Fruit fly (Drosophila melanogaster): ENCODE results near the gene ab.

The ab gene

dm6 chr2L:11222079-11222478 lies 11.6 kb downstream of the ab start:
- peak; percentile 22 for TF ChIP-seq brk (GFP tag; optimal IDR thresholded peaks at IDR 0.05)
- no peak for TF ChIP-seq Dfd (GFP tag; optimal IDR thresholded peaks at IDR 0.05)
- TF ChIP-seq dl (GFP tag; optimal IDR thresholded peaks at IDR 0.05; ENCODE audit: insufficient read depth in 1 of 2, partially characterized antibody in 2 of 2), result no peak
- TF ChIP-seq N (GFP tag; optimal IDR thresholded peaks at IDR 0.05), result no peak
- no peak for TF ChIP-seq GATAd (GFP tag; optimal IDR thresholded peaks at IDR 0.05)
- TF ChIP-seq Mio (GFP tag; optimal IDR thresholded peaks at IDR 0.05), result no peak
- no peak for TF ChIP-seq Abd-B (GFP tag; optimal IDR thresholded peaks at IDR 0.05)
- TF ChIP-seq CG9705 (GFP tag; optimal IDR thresholded peaks at IDR 0.05), result peak; percentile 9
- TF ChIP-seq sv (GFP tag; optimal IDR thresholded peaks at IDR 0.05), result no peak
- TF ChIP-seq Hr83 (GFP tag; optimal IDR thresholded peaks at IDR 0.05; ENCODE audit: poor library complexity, severe bottlenecking), result no peak
- no peak for TF ChIP-seq CrebA (GFP tag; optimal IDR thresholded peaks at IDR 0.05; ENCODE audit: borderline replicate concordance)
- TF ChIP-seq OdsH (GFP tag; optimal IDR thresholded peaks at IDR 0.05), result peak; percentile 71
- peak; percentile 77 for TF ChIP-seq rgr (GFP tag; optimal IDR thresholded peaks at IDR 0.05)
- peak in 1 of 2 experiments; percentile 79 for TF ChIP-seq foxo (GFP tag; optimal IDR thresholded peaks at IDR 0.05)
- peak; percentile 4 for TF ChIP-seq Jra (GFP tag; optimal IDR thresholded peaks at IDR 0.05)
- TF ChIP-seq Sp1 (GFP tag; optimal IDR thresholded peaks at IDR 0.05), result peak; percentile 74
- TF ChIP-seq jim (GFP tag; optimal IDR thresholded peaks at IDR 0.05), result no peak
- peak; percentile 69 for TF ChIP-seq h (GFP tag; optimal IDR thresholded peaks at IDR 0.05)
- TF ChIP-seq tai (GFP tag; optimal IDR thresholded peaks at IDR 0.05), result peak; percentile 39
- peak; percentile 33 for TF ChIP-seq dmrt93B (GFP tag; optimal IDR thresholded peaks at IDR 0.05)
- TF ChIP-seq Hr78 (GFP tag; optimal IDR thresholded peaks at IDR 0.05), result no peak
- TF ChIP-seq sage (GFP tag; optimal IDR thresholded peaks at IDR 0.05), result peak; percentile 51
- no peak for TF ChIP-seq dsf (GFP tag; optimal IDR thresholded peaks at IDR 0.05; ENCODE audit: borderline replicate concordance)
- TF ChIP-seq lola (GFP tag; optimal IDR thresholded peaks at IDR 0.05), result no peak
- TF ChIP-seq fru (GFP tag; optimal IDR thresholded peaks at IDR 0.05), result peak; percentile 78
- peak; percentile 65 for TF ChIP-seq Hnf4 (GFP tag; optimal IDR thresholded peaks at IDR 0.05)
- TF ChIP-seq Dif (GFP tag; optimal IDR thresholded peaks at IDR 0.05; ENCODE audit: partially characterized antibody), result no peak
- peak; percentile 4 for TF ChIP-seq CG32264 (GFP tag; optimal IDR thresholded peaks at IDR 0.05)
- no peak for TF ChIP-seq Vsx2 (GFP tag; optimal IDR thresholded peaks at IDR 0.05; ENCODE audit: partially characterized antibody)
- TF ChIP-seq ey (GFP tag; optimal IDR thresholded peaks at IDR 0.05), result peak; percentile 77
- no peak for TF ChIP-seq pan (optimal IDR thresholded peaks at IDR 0.05)
- TF ChIP-seq Rel (GFP tag; optimal IDR thresholded peaks at IDR 0.05), result peak; percentile 11
- TF ChIP-seq Rel (tag; optimal IDR thresholded peaks at IDR 0.05), result no peak
- no peak for TF ChIP-seq Myc (optimal IDR thresholded peaks at IDR 0.05)
- peak; percentile 17 for TF ChIP-seq woc (GFP tag; optimal IDR thresholded peaks at IDR 0.05)
- peak; percentile 63 for TF ChIP-seq br (GFP tag; optimal IDR thresholded peaks at IDR 0.05)
- TF ChIP-seq usp (GFP tag; optimal IDR thresholded peaks at IDR 0.05), result no peak
- peak; percentile 81 for TF ChIP-seq psq (GFP tag; optimal IDR thresholded peaks at IDR 0.05)
- peak; percentile 70 for TF ChIP-seq HLH106 (tag; optimal IDR thresholded peaks at IDR 0.05)

dm6 chr2L:11224443-11224842 lies 14.0 kb downstream of the ab start:
- no peak for TF ChIP-seq ey (GFP tag; optimal IDR thresholded peaks at IDR 0.05)
- TF ChIP-seq HLH106 (tag; optimal IDR thresholded peaks at IDR 0.05), result no peak
- no peak for TF ChIP-seq dl (GFP tag; optimal IDR thresholded peaks at IDR 0.05; ENCODE audit: insufficient read depth in 1 of 2, partially characterized antibody in 2 of 2)
- no peak for TF ChIP-seq Dfd (GFP tag; optimal IDR thresholded peaks at IDR 0.05)

- no peak for TF ChIP-seq sage (GFP tag; optimal IDR thresholded peaks at IDR 0.05)
- TF ChIP-seq dl (GFP tag; optimal IDR thresholded peaks at IDR 0.05; ENCODE audit: insufficient read depth in 1 of 2, partially characterized antibody in 2 of 2), result no peak
- TF ChIP-seq Dfd (GFP tag; optimal IDR thresholded peaks at IDR 0.05), result no peak
- TF ChIP-seq CG9705 (GFP tag; optimal IDR thresholded peaks at IDR 0.05), result no peak
- TF ChIP-seq dmrt93B (GFP tag; optimal IDR thresholded peaks at IDR 0.05), result no peak
- no peak for TF ChIP-seq dsf (GFP tag; optimal IDR thresholded peaks at IDR 0.05; ENCODE audit: borderline replicate concordance)
- TF ChIP-seq Vsx2 (GFP tag; optimal IDR thresholded peaks at IDR 0.05; ENCODE audit: partially characterized antibody), result no peak
- TF ChIP-seq Abd-B (GFP tag; optimal IDR thresholded peaks at IDR 0.05), result no peak
- no peak for TF ChIP-seq Rel (GFP tag; optimal IDR thresholded peaks at IDR 0.05)
- TF ChIP-seq Rel (tag; optimal IDR thresholded peaks at IDR 0.05), result no peak
These were observed 15.6 kb downstream of the ab start for dm6 chr2L:11226035-11226434.
